Fruit fly (Drosophila melanogaster): ENCODE results near the gene Caper.

Gene Caper

DNA sequence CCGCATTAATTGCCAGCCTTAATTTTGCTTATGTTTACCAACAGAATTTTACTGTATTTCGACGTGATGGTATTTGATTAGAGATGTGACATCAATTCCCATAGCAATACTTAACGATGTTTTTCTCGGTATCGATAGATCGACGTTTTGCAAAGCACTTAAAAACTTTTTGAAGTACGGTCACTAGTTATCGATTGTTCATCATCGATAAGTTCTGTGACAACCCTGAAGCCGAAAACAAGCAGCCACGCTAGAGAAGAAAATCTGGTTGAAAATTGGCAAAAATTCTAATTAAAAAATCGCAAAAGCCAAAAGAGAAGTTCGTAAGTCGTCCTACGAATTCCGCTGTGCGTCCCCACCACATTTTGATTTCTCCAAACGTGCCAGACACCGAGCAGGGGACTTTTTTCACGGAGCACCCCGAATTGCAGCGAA lies at the start of gene Caper, which contains the start of gene Rab30:
Gene Caper (plus strand): TSS at position 205 of the 435 bp plus-strand sequence.
Gene Rab30 (minus strand): TSS at position 90 of the 435 bp plus-strand sequence.
- TF ChIP-seq Myc (optimal IDR thresholded peaks at IDR 0.05), result no peak
- TF ChIP-seq Sin3A (optimal IDR thresholded peaks at IDR 0.05), result no peak
- TF ChIP-seq h (optimal IDR thresholded peaks at IDR 0.05), result no peak
- TF ChIP-seq insv (optimal IDR thresholded peaks at IDR 0.05), result no peak
- no peak for TF ChIP-seq psq (optimal IDR thresholded peaks at IDR 0.05)
- TF ChIP-seq ttk (optimal IDR thresholded peaks at IDR 0.05), result no peak

DNA sequence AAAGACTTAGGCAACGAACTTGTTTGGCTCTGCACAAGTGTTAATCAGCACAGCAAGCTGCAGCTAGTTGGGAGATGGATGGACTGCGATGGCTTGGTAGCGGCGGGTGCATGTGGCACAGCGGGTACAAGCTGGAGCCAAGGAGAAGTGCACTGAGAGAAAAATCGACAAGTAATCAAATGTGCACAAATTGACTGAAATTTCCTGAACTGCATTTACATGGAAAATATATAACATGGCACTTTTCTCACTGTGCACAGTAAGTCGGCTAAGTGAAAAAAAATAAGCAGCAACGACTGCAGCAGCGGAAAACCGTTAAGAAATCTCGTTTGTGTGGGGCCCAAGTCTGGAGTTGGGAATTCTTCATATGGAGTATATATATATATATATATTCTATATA lies 41.4 kb upstream of the Caper start:
- TF ChIP-seq Sin3A (optimal IDR thresholded peaks at IDR 0.05), result no peak

DNA sequence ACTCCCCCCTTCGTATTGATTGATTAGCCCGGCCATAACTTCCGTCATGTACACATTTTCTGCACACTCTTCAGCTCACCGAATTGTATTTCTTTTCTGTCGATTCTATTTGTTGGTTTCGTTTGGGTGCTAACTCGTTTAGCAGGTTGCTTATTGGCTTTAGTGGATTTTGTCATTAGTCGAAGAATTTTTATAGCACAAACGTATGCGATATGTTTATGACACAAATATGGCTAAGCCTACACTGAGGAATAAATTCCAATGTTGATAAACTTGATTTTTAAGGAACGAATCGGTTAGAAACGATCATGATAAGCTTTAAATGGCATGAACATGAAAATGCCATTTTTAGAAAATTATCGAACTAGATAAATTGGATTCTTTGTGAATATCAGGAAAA lies 33.8 kb upstream of the Caper start:
- TF ChIP-seq Myc (optimal IDR thresholded peaks at IDR 0.05), result no peak
- TF ChIP-seq h (optimal IDR thresholded peaks at IDR 0.05), result no peak
- no peak for TF ChIP-seq psq (optimal IDR thresholded peaks at IDR 0.05)
- no peak for TF ChIP-seq ttk (optimal IDR thresholded peaks at IDR 0.05)

DNA sequence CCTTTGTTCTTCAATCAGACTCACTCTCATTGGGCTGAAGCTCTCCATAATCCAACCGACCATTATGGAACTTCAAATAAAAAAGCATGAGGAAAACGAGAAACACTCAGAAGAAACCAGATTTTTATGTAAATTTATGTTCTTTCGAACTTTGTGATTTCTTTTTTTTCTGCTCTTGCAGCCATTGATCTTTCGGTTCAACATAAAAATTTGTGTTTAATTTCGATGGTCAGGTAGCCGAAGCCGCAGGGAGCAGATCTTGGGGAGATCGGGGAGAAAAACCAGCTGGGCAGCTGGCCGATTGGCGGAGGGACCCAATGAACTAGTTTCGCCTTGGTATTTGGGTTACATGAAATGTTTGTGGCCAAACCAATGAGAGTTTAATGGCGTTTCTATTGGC lies 28.2 kb upstream of the Caper start:
- TF ChIP-seq psq (optimal IDR thresholded peaks at IDR 0.05) (no peak), ttk (optimal IDR thresholded peaks at IDR 0.05) (no peak), Myc (optimal IDR thresholded peaks at IDR 0.05) (no peak), insv (optimal IDR thresholded peaks at IDR 0.05) (no peak), h (optimal IDR thresholded peaks at IDR 0.05) (no peak), Sin3A (optimal IDR thresholded peaks at IDR 0.05) (no peak)

DNA sequence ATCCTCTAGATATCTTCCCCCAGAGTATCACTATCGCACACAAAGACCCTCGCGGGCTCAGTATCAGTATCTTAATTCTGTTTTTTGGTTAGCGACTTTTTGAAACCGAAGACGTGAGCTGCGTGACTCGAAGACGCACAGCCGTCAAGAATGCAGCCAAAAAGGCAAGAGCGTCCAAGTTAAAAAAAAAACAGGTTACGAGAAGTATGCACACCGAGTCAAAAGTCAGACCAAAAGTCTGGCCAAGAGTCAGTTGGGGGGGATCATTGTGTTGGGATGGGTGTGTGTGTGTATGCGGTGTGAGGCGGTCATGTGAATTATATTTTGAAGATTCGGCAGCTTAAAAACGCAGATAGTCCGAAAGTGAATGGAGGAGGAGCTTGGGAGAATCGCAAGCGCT lies 27.0 kb upstream of the Caper start:
- TF ChIP-seq insv (optimal IDR thresholded peaks at IDR 0.05), result no peak

DNA sequence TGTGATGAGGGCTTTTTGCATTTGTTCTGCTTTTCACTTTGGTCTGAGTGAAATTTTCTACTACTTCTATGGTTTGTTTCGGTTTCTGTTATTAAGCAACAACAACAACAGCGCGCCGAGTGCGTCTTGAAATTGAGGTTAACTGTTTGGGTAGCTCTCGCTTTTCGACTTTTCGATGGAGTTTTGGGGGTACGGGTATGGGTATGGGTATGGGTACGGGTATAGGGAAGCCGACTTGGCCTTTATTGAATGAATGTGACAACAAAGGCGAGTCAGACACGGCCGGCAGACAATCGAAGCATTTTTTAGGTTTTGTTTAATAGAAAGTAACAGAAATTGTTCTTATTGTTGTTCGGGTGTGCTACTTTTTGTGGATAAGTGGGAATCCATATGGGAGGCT lies 25.0 kb upstream of the Caper start:
- no peak for TF ChIP-seq Myc (optimal IDR thresholded peaks at IDR 0.05)
- no peak for TF ChIP-seq Sin3A (optimal IDR thresholded peaks at IDR 0.05)

DNA sequence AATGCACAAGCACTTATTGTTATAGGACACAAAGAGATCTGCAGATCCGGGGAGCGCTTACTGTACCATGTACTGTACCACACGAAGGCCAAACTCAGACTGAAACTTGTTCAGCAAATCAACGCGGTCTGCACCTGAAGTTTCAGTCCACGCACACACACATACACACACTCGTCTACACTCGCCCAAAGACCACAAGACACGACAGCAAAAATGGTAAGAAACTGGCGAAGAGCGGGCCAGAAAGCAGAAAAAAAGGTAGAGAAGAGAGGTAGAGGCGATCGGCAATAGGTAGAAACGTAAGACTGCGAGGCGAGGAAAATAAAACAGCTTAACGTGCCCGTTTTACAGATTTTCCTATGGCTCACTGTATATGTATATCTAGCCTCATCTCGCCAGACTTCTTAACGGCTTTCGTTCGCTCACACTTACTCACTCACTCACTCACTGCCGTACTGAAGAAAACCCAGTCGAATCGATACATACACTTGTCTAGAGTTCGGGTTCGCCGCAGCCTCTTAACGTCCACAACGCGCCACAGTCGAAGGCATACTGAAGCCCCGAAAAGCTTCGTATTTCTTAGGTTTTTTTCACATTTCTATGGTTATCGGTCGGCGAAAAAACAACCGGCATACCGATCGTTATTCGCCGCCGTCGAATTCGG lies 22.6 kb upstream of the Caper start, which contains the start of gene uif:
Gene uif (minus strand): TSS at position 553 of the 664 bp plus-strand sequence.
- no peak for TF ChIP-seq ttk (optimal IDR thresholded peaks at IDR 0.05)
- no peak for TF ChIP-seq Sin3A (optimal IDR thresholded peaks at IDR 0.05)
- no peak for TF ChIP-seq Myc (optimal IDR thresholded peaks at IDR 0.05)
- no peak for TF ChIP-seq psq (optimal IDR thresholded peaks at IDR 0.05)
- TF ChIP-seq insv (optimal IDR thresholded peaks at IDR 0.05), result no peak
- no peak for TF ChIP-seq h (optimal IDR thresholded peaks at IDR 0.05)

DNA sequence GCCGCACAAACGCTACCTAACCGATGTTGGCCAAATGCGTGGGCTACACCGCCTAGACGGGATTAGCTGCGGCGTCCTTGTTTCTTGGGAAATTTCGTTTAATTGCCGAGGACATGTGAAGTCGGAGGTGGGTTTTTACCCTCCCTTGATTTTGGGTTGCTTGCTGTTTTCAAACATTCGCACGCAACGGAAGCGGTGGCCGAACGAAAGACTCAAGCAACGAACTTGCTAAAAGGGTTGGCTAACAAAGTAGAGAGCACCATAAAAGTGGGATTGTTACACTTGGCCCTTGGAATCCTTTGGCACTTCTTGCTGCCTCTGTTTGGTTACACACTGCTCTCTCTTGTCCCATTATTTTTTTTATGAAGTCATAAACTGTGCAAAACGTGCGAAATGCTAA lies 22.0 kb upstream of the Caper start:
- TF ChIP-seq insv (optimal IDR thresholded peaks at IDR 0.05) (no peak), h (optimal IDR thresholded peaks at IDR 0.05) (no peak), ttk (optimal IDR thresholded peaks at IDR 0.05) (no peak), Myc (optimal IDR thresholded peaks at IDR 0.05) (no peak), psq (optimal IDR thresholded peaks at IDR 0.05) (no peak)

DNA sequence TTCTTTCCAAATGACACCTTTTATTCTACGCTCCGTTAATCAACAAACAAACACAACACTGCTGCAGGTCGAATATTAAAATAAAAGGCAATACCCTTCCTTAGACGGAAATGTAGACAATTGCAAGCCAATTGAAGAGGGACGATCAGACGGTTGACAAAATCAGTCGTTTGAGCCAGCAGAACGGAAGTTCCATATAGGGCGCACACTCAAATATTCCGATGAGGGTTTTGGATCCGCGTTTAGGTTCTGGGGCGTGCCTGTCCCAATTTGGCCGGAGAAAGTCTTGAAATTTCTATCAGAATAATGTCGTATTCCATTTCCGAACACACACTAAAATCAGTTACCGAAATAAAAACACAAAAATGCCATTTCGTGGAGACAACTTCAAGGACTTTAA lies 20.6 kb upstream of the Caper start, which contains the start of gene CG43321:
Gene CG43321 (plus strand): TSS at position 301 of the 400 bp plus-strand sequence.
- TF ChIP-seq insv (optimal IDR thresholded peaks at IDR 0.05) (no peak), Myc (optimal IDR thresholded peaks at IDR 0.05) (no peak), h (optimal IDR thresholded peaks at IDR 0.05) (no peak), psq (optimal IDR thresholded peaks at IDR 0.05) (no peak), ttk (optimal IDR thresholded peaks at IDR 0.05) (no peak), Sin3A (optimal IDR thresholded peaks at IDR 0.05) (no peak)

DNA sequence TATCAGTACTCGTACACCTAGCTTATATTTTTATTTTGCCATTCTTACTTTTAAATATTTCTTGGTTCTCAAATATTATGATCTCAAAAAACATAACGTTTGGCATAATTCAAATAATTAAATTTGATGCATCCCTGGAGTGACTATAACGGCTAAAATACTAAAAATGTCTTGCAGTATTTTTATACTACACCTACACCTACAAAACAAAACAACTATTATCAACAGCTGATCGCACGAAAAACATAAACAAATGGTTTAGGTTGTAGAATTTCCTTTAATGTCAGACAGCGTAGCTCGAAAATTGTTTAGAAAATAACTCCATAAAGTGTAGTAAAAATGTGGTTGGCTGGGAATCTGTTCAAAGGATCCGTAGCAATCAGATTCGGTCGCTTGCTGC lies 19.4 kb upstream of the Caper start, which contains the start of gene CG43322:
Gene CG43322 (plus strand): TSS at position 240 of the 400 bp plus-strand sequence.
- TF ChIP-seq ttk (optimal IDR thresholded peaks at IDR 0.05) (no peak), Sin3A (optimal IDR thresholded peaks at IDR 0.05) (no peak), Myc (optimal IDR thresholded peaks at IDR 0.05) (no peak), insv (optimal IDR thresholded peaks at IDR 0.05) (no peak), h (optimal IDR thresholded peaks at IDR 0.05) (no peak), psq (optimal IDR thresholded peaks at IDR 0.05) (no peak)

DNA sequence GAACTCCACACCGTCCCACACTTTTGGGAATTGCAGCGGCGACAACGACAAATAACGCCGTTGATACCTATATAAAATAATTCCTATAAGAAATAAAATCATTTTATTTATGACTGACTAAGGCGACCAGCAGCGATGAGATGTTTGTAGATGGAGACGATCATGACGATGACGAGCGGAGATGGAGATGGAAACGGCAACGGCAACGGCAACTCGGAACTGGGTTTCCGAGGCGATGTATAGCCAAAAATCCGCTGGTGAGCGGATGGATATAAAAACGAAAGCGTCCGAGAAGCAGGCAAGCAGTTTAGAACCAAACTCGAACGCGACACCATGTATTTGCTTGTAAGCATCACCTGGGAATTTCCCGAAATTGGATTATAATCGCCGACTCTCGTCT lies 11.1 kb upstream of the Caper start, which contains the start of gene Pcp:
Gene Pcp (plus strand): TSS at position 301 of the 400 bp plus-strand sequence.
- TF ChIP-seq Sin3A (optimal IDR thresholded peaks at IDR 0.05), result no peak
- no peak for TF ChIP-seq ttk (optimal IDR thresholded peaks at IDR 0.05)
- no peak for TF ChIP-seq insv (optimal IDR thresholded peaks at IDR 0.05)
- no peak for TF ChIP-seq h (optimal IDR thresholded peaks at IDR 0.05)
- no peak for TF ChIP-seq Myc (optimal IDR thresholded peaks at IDR 0.05)
- no peak for TF ChIP-seq psq (optimal IDR thresholded peaks at IDR 0.05)

DNA sequence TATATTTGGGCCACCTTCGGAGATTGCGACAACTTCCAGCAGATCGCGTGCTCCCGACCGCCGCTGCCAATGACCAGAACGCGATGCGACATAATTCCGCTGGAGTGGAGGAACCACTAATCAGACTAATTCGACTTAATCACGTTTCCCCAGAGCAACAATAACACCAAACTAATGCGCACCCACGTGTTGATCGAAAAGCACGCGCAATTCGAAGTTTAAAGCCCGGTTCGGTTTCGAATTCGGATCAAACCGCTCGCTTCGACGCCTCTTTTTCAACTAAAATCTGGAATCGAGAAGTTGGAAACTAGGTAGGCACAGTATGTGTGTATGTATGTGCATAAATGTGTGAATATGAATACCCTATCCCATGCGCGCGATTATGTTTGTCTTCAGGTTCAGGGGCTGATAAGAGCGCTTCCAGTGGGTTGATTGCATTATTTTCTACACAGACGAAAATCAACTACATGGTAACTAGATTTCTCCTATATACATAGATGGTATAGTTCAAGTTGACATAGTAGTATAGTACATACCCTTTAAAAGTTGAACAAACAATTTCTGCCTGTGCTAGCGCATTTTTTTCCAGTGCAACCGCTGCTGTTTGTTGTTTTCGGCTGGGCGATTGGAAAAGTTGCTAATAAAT lies 8.8 kb upstream of the Caper start, which contains the start of gene Gart:
Gene Gart (minus strand): TSS at position 285 of the 646 bp plus-strand sequence.
- TF ChIP-seq insv (optimal IDR thresholded peaks at IDR 0.05) (no peak), Myc (optimal IDR thresholded peaks at IDR 0.05) (no peak), Sin3A (optimal IDR thresholded peaks at IDR 0.05) (no peak), ttk (optimal IDR thresholded peaks at IDR 0.05) (no peak), h (optimal IDR thresholded peaks at IDR 0.05) (no peak), psq (optimal IDR thresholded peaks at IDR 0.05) (no peak)

DNA sequence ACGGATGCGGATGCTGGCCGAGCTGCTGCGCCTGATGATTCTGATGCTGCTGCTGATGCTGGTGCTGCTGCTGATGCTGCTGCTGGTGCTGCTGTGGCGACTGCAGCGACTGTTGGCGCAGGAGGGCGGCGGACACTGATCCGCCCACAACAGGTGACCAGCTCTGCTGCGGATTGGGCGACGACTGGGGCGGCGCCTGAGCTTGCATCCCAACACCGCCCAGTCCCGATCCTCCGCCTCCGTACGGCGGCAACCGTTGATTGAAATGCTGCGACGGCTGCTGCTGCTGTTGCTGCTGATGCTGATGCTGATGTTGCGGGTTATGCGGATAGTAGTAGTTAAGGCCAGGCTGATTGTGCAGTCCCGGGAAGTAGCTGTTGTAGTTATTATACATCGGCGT lies 7.3 kb upstream of the Caper start:
- TF ChIP-seq psq (optimal IDR thresholded peaks at IDR 0.05) (no peak), h (optimal IDR thresholded peaks at IDR 0.05) (no peak), Myc (optimal IDR thresholded peaks at IDR 0.05) (no peak), Sin3A (optimal IDR thresholded peaks at IDR 0.05) (no peak), insv (optimal IDR thresholded peaks at IDR 0.05) (no peak)
